Fruit fly (Drosophila melanogaster): Measurements from ENCODE around the gene Syn.
A peak's percentile ranks its signal among the peaks of the same experiment; 100 is the strongest.

The Syn gene

dm6 chr3R:10263972-10264536 lies 73.6 kb downstream of the Syn start, which contains the start of gene Nuak (continued):
- TF ChIP-seq Opbp (GFP tag; IDR thresholded peaks at IDR 0.05; ENCODE audit: partially characterized antibody): no peak
- peak; percentile 95 for TF ChIP-seq CG8944 (GFP tag; optimal IDR thresholded peaks at IDR 0.05)
- TF ChIP-seq CoRest (tag; optimal IDR thresholded peaks at IDR 0.05): peak; percentile 90
- peak; percentile 70 for TF ChIP-seq CG3838 (GFP tag; optimal IDR thresholded peaks at IDR 0.05)
- TF ChIP-seq Tbp (GFP tag; optimal IDR thresholded peaks at IDR 0.05): no peak
- no peak for TF ChIP-seq CG11456 (GFP tag; IDR thresholded peaks at IDR 0.05)
- peak; percentile 95 for TF ChIP-seq Dip3 (GFP tag; optimal IDR thresholded peaks at IDR 0.05)
- TF ChIP-seq gro (GFP tag; optimal IDR thresholded peaks at IDR 0.05): peak; percentile 99
- TF ChIP-seq CG30020 (tag; optimal IDR thresholded peaks at IDR 0.05): peak; percentile 64
- peak; percentile 87 for TF ChIP-seq CG12942 (GFP tag; optimal IDR thresholded peaks at IDR 0.05)
- TF ChIP-seq Dek (tag; optimal IDR thresholded peaks at IDR 0.05): peak; percentile 79
- TF ChIP-seq CG3281 (GFP tag; optimal IDR thresholded peaks at IDR 0.05): peak; percentile 82
- no peak for TF ChIP-seq eve (GFP tag; optimal IDR thresholded peaks at IDR 0.05)
- peak; percentile 93 for TF ChIP-seq ems (GFP tag; optimal IDR thresholded peaks at IDR 0.05)
- TF ChIP-seq CG11560 (tag; IDR thresholded peaks at IDR 0.05): no peak
- TF ChIP-seq Ssrp (tag; optimal IDR thresholded peaks at IDR 0.05): peak; percentile 67
- TF ChIP-seq CG10366 (GFP tag; IDR thresholded peaks at IDR 0.05): no peak
- peak; percentile 60 for TF ChIP-seq CG10565 (GFP tag; optimal IDR thresholded peaks at IDR 0.05)
- TF ChIP-seq Abd-B (GFP tag; optimal IDR thresholded peaks at IDR 0.05): peak; percentile 83
- no peak for TF ChIP-seq Lpt (GFP tag; optimal IDR thresholded peaks at IDR 0.05)
- no peak for TF ChIP-seq aop (GFP tag; IDR thresholded peaks at IDR 0.05)
- TF ChIP-seq HHEX (GFP tag; optimal IDR thresholded peaks at IDR 0.05): peak; percentile 83
- TF ChIP-seq CG17186 (GFP tag; optimal IDR thresholded peaks at IDR 0.05): peak; percentile 93
- TF ChIP-seq gfzf (GFP tag; optimal IDR thresholded peaks at IDR 0.05): peak; percentile 60
- TF ChIP-seq CG12769 (tag; optimal IDR thresholded peaks at IDR 0.05): peak; percentile 85
- TF ChIP-seq bigmax (GFP tag; optimal IDR thresholded peaks at IDR 0.05): peak; percentile 21
- TF ChIP-seq ATbp (GFP tag; optimal IDR thresholded peaks at IDR 0.05): peak; percentile 50
- TF ChIP-seq tio (GFP tag; optimal IDR thresholded peaks at IDR 0.05): peak; percentile 81
- peak; percentile 93 for TF ChIP-seq her (GFP tag; optimal IDR thresholded peaks at IDR 0.05)
- peak; percentile 84 for TF ChIP-seq CG30431 (GFP tag; optimal IDR thresholded peaks at IDR 0.05)
- TF ChIP-seq slbo (GFP tag; IDR thresholded peaks at IDR 0.05): no peak
- TF ChIP-seq Ravus (GFP tag; IDR thresholded peaks at IDR 0.05): no peak
- no peak for TF ChIP-seq gce (GFP tag; IDR thresholded peaks at IDR 0.05)
- no peak for TF ChIP-seq CG2129 (GFP tag; IDR thresholded peaks at IDR 0.05; ENCODE audit: partially characterized antibody)
- TF ChIP-seq zf30C (GFP tag; optimal IDR thresholded peaks at IDR 0.05): no peak
- peak; percentile 76 for TF ChIP-seq grn (GFP tag; optimal IDR thresholded peaks at IDR 0.05)
- no peak for TF ChIP-seq sens-2 (GFP tag; IDR thresholded peaks at IDR 0.05)
- peak; percentile 37 for TF ChIP-seq D19B (GFP tag; optimal IDR thresholded peaks at IDR 0.05)
- TF ChIP-seq kni (GFP tag; optimal IDR thresholded peaks at IDR 0.05): peak; percentile 22
- TF ChIP-seq Antp (GFP tag; optimal IDR thresholded peaks at IDR 0.05): peak; percentile 99
- TF ChIP-seq CG8281 (tag; optimal IDR thresholded peaks at IDR 0.05): no peak
- TF ChIP-seq Sry-β (GFP tag; optimal IDR thresholded peaks at IDR 0.05): peak; percentile 31
- no peak for TF ChIP-seq CG16813 (GFP tag; IDR thresholded peaks at IDR 0.05; ENCODE audit: partially characterized antibody)
- TF ChIP-seq seq (GFP tag; IDR thresholded peaks at IDR 0.05): no peak
- TF ChIP-seq nerfin-2 (GFP tag; IDR thresholded peaks at IDR 0.05; ENCODE audit: partially characterized antibody): no peak
- no peak for TF ChIP-seq ken (GFP tag; IDR thresholded peaks at IDR 0.05)
- TF ChIP-seq CG31224 (GFP tag; IDR thresholded peaks at IDR 0.05): no peak
- TF ChIP-seq CG7271 (tag; optimal IDR thresholded peaks at IDR 0.05): peak; percentile 61
- TF ChIP-seq Ets97D (GFP tag; optimal IDR thresholded peaks at IDR 0.05): peak; percentile 96
- TF ChIP-seq CG15269 (tag; optimal IDR thresholded peaks at IDR 0.05): peak; percentile 85
- TF ChIP-seq CG17385 (GFP tag; optimal IDR thresholded peaks at IDR 0.05): peak; percentile 94

All from whole organism, embryonic.